Worm (Caenorhabditis elegans) whole organism, L3 larva: ENCODE data around the gene Y69A2AR.18.

ENCODE experiments used
- aly-2 ChIP-seq: fragments of 150-350 bp; optimal IDR thresholded peaks from 2 replicates; lab custom pipeline; 2014; ENCODE audit warnings: missing biosample characterization, missing genetic modification characterization
- ceh-16 ChIP-seq: sonication (generic microtip); optimal IDR thresholded peaks from 2 replicates; lab custom pipeline; 2017; ENCODE audit warnings: missing biosample characterization, missing genetic modification characterization
- ceh-28 ChIP-seq: fragments of 150-350 bp; optimal IDR thresholded peaks from 2 replicates; lab custom pipeline; 2014; ENCODE audit warnings: missing biosample characterization, missing genetic modification reagents, missing genetic modification characterization
- ceh-9 ChIP-seq: sonication (generic microtip); optimal IDR thresholded peaks from 2 replicates; lab custom pipeline; 2018; ENCODE audit warnings: missing biosample characterization, missing genetic modification characterization
- daf-12 ChIP-seq: fragments of 150-350 bp; optimal IDR thresholded peaks from 2 replicates; lab custom pipeline; 2014; ENCODE audit warnings: missing biosample characterization, missing genetic modification reagents, missing genetic modification characterization
- egl-27 ChIP-seq: sonication (generic microtip); optimal IDR thresholded peaks from 4 replicates; lab custom pipeline; 2017; ENCODE audit warnings: missing biosample characterization, missing genetic modification reagents, missing genetic modification characterization
- elt-1 ChIP-seq: fragments of 150-350 bp; optimal IDR thresholded peaks from 2 replicates; lab custom pipeline; 2014; ENCODE audit warnings: missing biosample characterization, missing genetic modification characterization
- elt-2 ChIP-seq: sonication (generic microtip); optimal IDR thresholded peaks from 2 replicates; lab custom pipeline; 2016; ENCODE audit warnings: missing genetic modification reagents, mild to moderate bottlenecking, missing genetic modification characterization, missing compliant biosample characterization
- elt-3 ChIP-seq, 3 experiments: fragments of 150-350 bp in 1 of 3; sonication (generic microtip) in 2 of 3; optimal IDR thresholded peaks; 2 replicates in 2 of 3; 4 replicates in 1 of 3; lab custom pipeline; 2014 to 2017; ENCODE audit warnings: missing biosample characterization in 3 of 3, missing genetic modification characterization in 3 of 3
- fkh-2 ChIP-seq: fragments of 150-350 bp; optimal IDR thresholded peaks from 2 replicates; lab custom pipeline; 2014; ENCODE audit warnings: missing biosample characterization, missing genetic modification reagents, missing genetic modification characterization
- fos-1 ChIP-seq: fragments of 150-350 bp; optimal IDR thresholded peaks from 2 replicates; lab custom pipeline; 2014; ENCODE audit warnings: missing biosample characterization, missing genetic modification characterization
- hmg-11 ChIP-seq: sonication (generic microtip); optimal IDR thresholded peaks from 2 replicates; lab custom pipeline; 2016; ENCODE audit warnings: missing genetic modification characterization, missing compliant biosample characterization
- jun-1 ChIP-seq: fragments of 150-350 bp; optimal IDR thresholded peaks from 2 replicates; lab custom pipeline; 2014; ENCODE audit warnings: missing biosample characterization, missing genetic modification reagents, missing genetic modification characterization
- lsy-12 ChIP-seq: sonication (generic microtip); optimal IDR thresholded peaks from 2 replicates; lab custom pipeline; 2016; ENCODE audit warnings: mild to moderate bottlenecking, missing genetic modification characterization, missing compliant biosample characterization
- mdl-1 ChIP-seq: fragments of 150-350 bp; optimal IDR thresholded peaks from 2 replicates; lab custom pipeline; 2014; ENCODE audit warnings: missing biosample characterization, missing genetic modification characterization
- nhr-11 ChIP-seq: fragments of 150-350 bp; optimal IDR thresholded peaks from 2 replicates; lab custom pipeline; 2014; ENCODE audit warnings: missing biosample characterization, missing genetic modification characterization
- nhr-23 ChIP-seq: fragments of 150-350 bp; optimal IDR thresholded peaks from 2 replicates; lab custom pipeline; 2014; ENCODE audit warnings: missing biosample characterization, missing genetic modification reagents, missing genetic modification characterization
- nhr-25 ChIP-seq: sonication (generic microtip); optimal IDR thresholded peaks from 2 replicates; lab custom pipeline; 2017; ENCODE audit warnings: missing biosample characterization, missing genetic modification characterization
- nhr-28 ChIP-seq: fragments of 150-350 bp; optimal IDR thresholded peaks from 2 replicates; lab custom pipeline; 2014; ENCODE audit warnings: missing biosample characterization, missing genetic modification characterization
- nhr-67 ChIP-seq: fragments of 150-350 bp; optimal IDR thresholded peaks from 2 replicates; lab custom pipeline; 2014; ENCODE audit warnings: missing biosample characterization, missing genetic modification characterization
- nhr-77 ChIP-seq: fragments of 150-350 bp; optimal IDR thresholded peaks from 2 replicates; lab custom pipeline; 2014; ENCODE audit warnings: missing biosample characterization, missing genetic modification characterization
- pha-4 ChIP-seq: fragments of 150-350 bp; optimal IDR thresholded peaks from 2 replicates; lab custom pipeline; 2014; ENCODE audit warnings: missing biosample characterization, missing genetic modification reagents, missing genetic modification characterization
- pqm-1 ChIP-seq: fragments of 150-350 bp; optimal IDR thresholded peaks from 2 replicates; lab custom pipeline; 2017; ENCODE audit warnings: missing biosample characterization, missing genetic modification characterization, inconsistent platforms
- sea-2 ChIP-seq: fragments of 150-350 bp; sonication (generic microtip); optimal IDR thresholded peaks from 4 replicates; lab custom pipeline; 2014; ENCODE audit warnings: missing biosample characterization, missing genetic modification reagents, missing genetic modification characterization
- skn-1 ChIP-seq: fragments of 150-350 bp; optimal IDR thresholded peaks from 2 replicates; lab custom pipeline; 2014; ENCODE audit warnings: missing biosample characterization, missing genetic modification characterization
- snpc-4 ChIP-seq: fragments of 150-350 bp; optimal IDR thresholded peaks from 2 replicates; lab custom pipeline; 2014; ENCODE audit warnings: missing biosample characterization, missing genetic modification characterization
- unc-39 ChIP-seq: sonication (generic microtip); optimal IDR thresholded peaks from 4 replicates; lab custom pipeline; 2017; ENCODE audit warnings: missing biosample characterization, missing genetic modification characterization
- ztf-11 ChIP-seq: fragments of 150-350 bp; optimal IDR thresholded peaks from 2 replicates; lab custom pipeline; 2014; ENCODE audit warnings: missing biosample characterization, missing genetic modification characterization

Y69A2AR.18 gene

ce11 chrIV:2461396-2461795, 34.1 kb upstream of the Y69A2AR.18 start:
- no peak for TF ChIP-seq lsy-12
- TF ChIP-seq skn-1 (tag; lab: Kevin White, UChicago) = no peak
- TF ChIP-seq sea-2 = no peak

- peak; percentile 46 for TF ChIP-seq elt-1
- TF ChIP-seq fkh-2 (tag; lab: Kevin White, UChicago) = no peak
- TF ChIP-seq nhr-23 (tag; lab: Kevin White, UChicago) = peak; percentile 60
- peak; percentile 18 for TF ChIP-seq nhr-25 (tag; lab: Kevin White, UChicago)
Observed at ce11 chrIV:2463311-2463710, 32.2 kb upstream of the Y69A2AR.18 start, which contains the start of gene cdh-10. cdh-10 (minus strand) TSS chrIV:2463369.

- TF ChIP-seq hmg-11 = no peak
Observed at ce11 chrIV:2464156-2464555, 31.4 kb upstream of the Y69A2AR.18 start, which contains the start of gene ilys-3. ilys-3 (plus strand) TSS chrIV:2464456.

ce11 chrIV:2466249-2466648, 29.3 kb upstream of the Y69A2AR.18 start:
- TF ChIP-seq elt-2 (tag; lab: Kevin White, UChicago) (peak; percentile 61), jun-1 (tag; lab: Kevin White, UChicago) (peak; percentile 11), unc-39 (tag; lab: Kevin White, UChicago) (no peak), pqm-1 (peak; percentile 78)

ce11 chrIV:2467378-2467777, 28.2 kb upstream of the Y69A2AR.18 start, which contains the start of gene ilys-2:
ilys-2 (plus strand) TSS chrIV:2467678.
- TF ChIP-seq snpc-4 (tag; lab: Kevin White, UChicago) = no peak
- no peak for TF ChIP-seq ztf-11 (tag; lab: Kevin White, UChicago)
- no peak for TF ChIP-seq nhr-67
- no peak for TF ChIP-seq nhr-77 (tag; lab: Kevin White, UChicago)
- no peak for TF ChIP-seq ceh-16 (tag; lab: Kevin White, UChicago)
- TF ChIP-seq elt-3 (tag; optimal IDR thresholded peaks at IDR 0.05; lab: Kevin White, UChicago) = no peak
- no peak for TF ChIP-seq fos-1 (tag; lab: Kevin White, UChicago)
- TF ChIP-seq jun-1 (tag; lab: Kevin White, UChicago) = no peak
- no peak for TF ChIP-seq fkh-2 (tag; lab: Kevin White, UChicago)

ce11 chrIV:2470114-2470513, 25.4 kb upstream of the Y69A2AR.18 start, which contains the start of gene ilys-1:
ilys-1 (plus strand) TSS chrIV:2470414.
- TF ChIP-seq egl-27 (tag; lab: Kevin White, UChicago) = no peak
- TF ChIP-seq nhr-28 = no peak
- no peak for TF ChIP-seq elt-2 (tag; lab: Kevin White, UChicago)
- TF ChIP-seq sea-2 = no peak

- TF ChIP-seq nhr-67 (no peak), daf-12 (tag; lab: Kevin White, UChicago) (no peak), aly-2 (tag; lab: Kevin White, UChicago) (no peak), mdl-1 (tag; lab: Kevin White, UChicago) (no peak), elt-1 (no peak), nhr-25 (tag; lab: Kevin White, UChicago) (no peak), ceh-28 (tag; lab: Kevin White, UChicago) (no peak), nhr-23 (tag; lab: Kevin White, UChicago) (no peak), nhr-11 (tag; lab: Kevin White, UChicago) (no peak), pha-4 (no peak)
- TF ChIP-seq, all 47 proteins: peak for 0
Observed at ce11 chrIV:2476386-2476785, 19.1 kb upstream of the Y69A2AR.18 start, which contains the start of gene grd-16. grd-16 (plus strand) TSS chrIV:2476686.

ce11 chrIV:2481955-2482354, 13.6 kb upstream of the Y69A2AR.18 start, which contains the start of gene Y69A2AL.2:
Y69A2AL.2 (plus strand) TSS chrIV:2482255.
- TF ChIP-seq fkh-2 (tag; lab: Kevin White, UChicago) = no peak
- TF ChIP-seq ceh-9 (tag; lab: Kevin White, UChicago) = no peak
- no peak for TF ChIP-seq egl-27 (tag; lab: Kevin White, UChicago)
- TF ChIP-seq, all 47 proteins: peak for 0
